Worm (Caenorhabditis elegans) whole organism, midembryonic: ENCODE measurements around the gene F28E10.4.

Experiments
- T22C8.4 ChIP-seq: fragments of 200-800 bp; sonication (Bioruptor generic); IDR thresholded peaks from 2 replicates; pipeline ENCODE4 v1.3.6; 2022; ENCODE audit warnings: missing genetic modification characterization, missing compliant biosample characterization
- cog-1 ChIP-seq: sonication (generic microtip); optimal IDR thresholded peaks from 2 replicates; lab custom pipeline; 2016; ENCODE audit warnings: missing genetic modification characterization, missing compliant biosample characterization
- flt-1 ChIP-seq: fragments of 200-800 bp; sonication (Bioruptor generic); IDR thresholded peaks from 2 replicates; pipeline ENCODE4 v1.3.6; 2022; ENCODE audit warnings: missing genetic modification characterization, missing compliant biosample characterization
- klf-2 ChIP-seq: fragments of 200-800 bp; sonication (Bioruptor generic); conservative IDR thresholded peaks from 2 replicates; pipeline ENCODE4 v1.3.6; 2022; ENCODE audit warnings: missing genetic modification reagents, missing genetic modification characterization, missing compliant biosample characterization
- med-1 ChIP-seq: sonication (generic microtip); optimal IDR thresholded peaks from 2 replicates; lab custom pipeline; 2017; ENCODE audit warnings: missing genetic modification characterization, mild to moderate bottlenecking, missing compliant biosample characterization, antibody characterized with exemption, missing genetic modification reagents; ENCODE audit not compliant: insufficient read depth
- ref-1 ChIP-seq: fragments of 200-800 bp; sonication (Bioruptor generic); conservative IDR thresholded peaks from 2 replicates; pipeline ENCODE4 v1.3.6; 2022; ENCODE audit warnings: missing genetic modification reagents, missing genetic modification characterization, missing compliant biosample characterization
- tab-1 ChIP-seq: fragments of 200-800 bp; sonication (Bioruptor generic); IDR thresholded peaks from 2 replicates; pipeline ENCODE4 v1.3.6; 2022; ENCODE audit warnings: missing genetic modification characterization, missing compliant biosample characterization
- ztf-23 ChIP-seq: fragments of 200-800 bp; sonication (Bioruptor generic); IDR thresholded peaks from 2 replicates; pipeline ENCODE4 v1.3.6; 2022; ENCODE audit warnings: missing genetic modification reagents, missing genetic modification characterization, missing compliant biosample characterization
- ztf-29 ChIP-seq: fragments of 200-800 bp; sonication (Bioruptor generic); IDR thresholded peaks from 2 replicates; pipeline ENCODE4 v1.3.6; 2022; ENCODE audit warnings: missing genetic modification reagents, missing genetic modification characterization, missing compliant biosample characterization

Gene F28E10.4

ce11 chrIV:4587532-4587931, 20.3 kb upstream of the F28E10.4 start:
- no peak for TF ChIP-seq ztf-23
- TF ChIP-seq T22C8.4 (GFP tag; lab: Robert Waterston, UW): no peak
- no peak for TF ChIP-seq med-1 (GFP tag; lab: Kevin White, UChicago)
- no peak for TF ChIP-seq ref-1
- TF ChIP-seq tab-1: no peak
- TF ChIP-seq klf-2 (GFP tag; lab: Robert Waterston, UW): no peak
- TF ChIP-seq cog-1: no peak
- TF ChIP-seq flt-1 (GFP tag; lab: Robert Waterston, UW): no peak
- no peak for TF ChIP-seq ztf-29 (GFP tag; lab: Robert Waterston, UW)

ce11 chrIV:4585991-4586390, 18.7 kb upstream of the F28E10.4 start:
- TF ChIP-seq med-1 (GFP tag; lab: Kevin White, UChicago) (no peak), ref-1 (no peak), cog-1 (no peak), tab-1 (no peak), T22C8.4 (GFP tag; lab: Robert Waterston, UW) (no peak), ztf-23 (no peak), ztf-29 (GFP tag; lab: Robert Waterston, UW) (no peak)

ce11 chrIV:4579472-4579871, 12.2 kb upstream of the F28E10.4 start:
- TF ChIP-seq ztf-29 (GFP tag; lab: Robert Waterston, UW): no peak
- TF ChIP-seq klf-2 (GFP tag; lab: Robert Waterston, UW): no peak

ce11 chrIV:4576847-4577246, 9.6 kb upstream of the F28E10.4 start:
- no peak for TF ChIP-seq tab-1
- no peak for TF ChIP-seq ztf-23
- TF ChIP-seq cog-1: no peak
- TF ChIP-seq ref-1: no peak
- TF ChIP-seq flt-1 (GFP tag; lab: Robert Waterston, UW): no peak
- TF ChIP-seq ztf-29 (GFP tag; lab: Robert Waterston, UW): no peak
- no peak for TF ChIP-seq T22C8.4 (GFP tag; lab: Robert Waterston, UW)
- TF ChIP-seq med-1 (GFP tag; lab: Kevin White, UChicago): no peak
- no peak for TF ChIP-seq klf-2 (GFP tag; lab: Robert Waterston, UW)

ce11 chrIV:4574051-4574450, 6.8 kb upstream of the F28E10.4 start:
- no peak for TF ChIP-seq ztf-29 (GFP tag; lab: Robert Waterston, UW)
- no peak for TF ChIP-seq cog-1
- TF ChIP-seq tab-1: no peak
- TF ChIP-seq ztf-23: no peak
- TF ChIP-seq T22C8.4 (GFP tag; lab: Robert Waterston, UW): no peak
- TF ChIP-seq klf-2 (GFP tag; lab: Robert Waterston, UW): no peak
- TF ChIP-seq flt-1 (GFP tag; lab: Robert Waterston, UW): no peak
- no peak for TF ChIP-seq ref-1

- no peak for TF ChIP-seq ztf-29 (GFP tag; lab: Robert Waterston, UW)
These were observed 3.4 kb upstream of the F28E10.4 start for ce11 chrIV:4570599-4570998.

ce11 chrIV:4568402-4568891, 1.2 kb upstream of the F28E10.4 start, which contains the start of gene F28E10.1:
F28E10.1 (plus strand) TSS chrIV:4568841.
- TF ChIP-seq tab-1: no peak
- TF ChIP-seq med-1 (GFP tag; lab: Kevin White, UChicago): no peak
- no peak for TF ChIP-seq ref-1
- TF ChIP-seq klf-2 (GFP tag; lab: Robert Waterston, UW): no peak
- TF ChIP-seq ztf-29 (GFP tag; lab: Robert Waterston, UW): no peak
- TF ChIP-seq cog-1: no peak
- TF ChIP-seq T22C8.4 (GFP tag; lab: Robert Waterston, UW): no peak
- no peak for TF ChIP-seq ztf-23
- no peak for TF ChIP-seq flt-1 (GFP tag; lab: Robert Waterston, UW)

- no peak for TF ChIP-seq klf-2 (GFP tag; lab: Robert Waterston, UW)
- TF ChIP-seq ref-1: no peak
- no peak for TF ChIP-seq flt-1 (GFP tag; lab: Robert Waterston, UW)
- no peak for TF ChIP-seq cog-1
- no peak for TF ChIP-seq T22C8.4 (GFP tag; lab: Robert Waterston, UW)
- no peak for TF ChIP-seq ztf-23
- TF ChIP-seq med-1 (GFP tag; lab: Kevin White, UChicago): no peak
- TF ChIP-seq ztf-29 (GFP tag; lab: Robert Waterston, UW): no peak
These were observed 1.4 kb downstream of the F28E10.4 start for ce11 chrIV:4565882-4566281.

ce11 chrIV:4564541-4564940, 2.7 kb downstream of the F28E10.4 start:
- no peak for TF ChIP-seq ref-1
- TF ChIP-seq flt-1 (GFP tag; lab: Robert Waterston, UW): no peak
- no peak for TF ChIP-seq cog-1
- TF ChIP-seq klf-2 (GFP tag; lab: Robert Waterston, UW): no peak
- no peak for TF ChIP-seq med-1 (GFP tag; lab: Kevin White, UChicago)
- TF ChIP-seq T22C8.4 (GFP tag; lab: Robert Waterston, UW): no peak
- no peak for TF ChIP-seq ztf-23
- no peak for TF ChIP-seq tab-1
- TF ChIP-seq ztf-29 (GFP tag; lab: Robert Waterston, UW): no peak

- TF ChIP-seq med-1 (GFP tag; lab: Kevin White, UChicago) (no peak), ztf-23 (no peak), ztf-29 (GFP tag; lab: Robert Waterston, UW) (no peak), flt-1 (GFP tag; lab: Robert Waterston, UW) (no peak), klf-2 (GFP tag; lab: Robert Waterston, UW) (no peak), cog-1 (no peak), T22C8.4 (GFP tag; lab: Robert Waterston, UW) (no peak), ref-1 (no peak), tab-1 (no peak)
These were observed 4.6 kb downstream of the F28E10.4 start, which contains the start of gene igeg-1 for ce11 chrIV:4562599-4563116. igeg-1 (plus strand) TSS chrIV:4562649.
